Fruit fly (Drosophila melanogaster): ENCODE data around the gene CG13991.
A peak's percentile ranks its signal among the peaks of the same experiment; 100 is the strongest.

Gene CG13991

dm6 chr2L:6139082-6139481, at the start of gene CG13991:
CG13991 (plus strand) TSS chr2L:6139382.
- no peak for TF ChIP-seq Dll (optimal IDR thresholded peaks at IDR 0.05)
- no peak for TF ChIP-seq CG8478 (optimal IDR thresholded peaks at IDR 0.05)
- no peak for TF ChIP-seq psq (optimal IDR thresholded peaks at IDR 0.05)
- no peak for TF ChIP-seq usp (GFP tag; optimal IDR thresholded peaks at IDR 0.05)
- TF ChIP-seq pan (optimal IDR thresholded peaks at IDR 0.05) = no peak
- TF ChIP-seq EcR (GFP tag; optimal IDR thresholded peaks at IDR 0.05) = no peak

dm6 chr2L:6089604-6090198, 49.5 kb upstream of the CG13991 start:
- TF ChIP-seq pan (optimal IDR thresholded peaks at IDR 0.05) (no peak), Dll (optimal IDR thresholded peaks at IDR 0.05) (no peak), psq (optimal IDR thresholded peaks at IDR 0.05) (no peak), usp (GFP tag; optimal IDR thresholded peaks at IDR 0.05) (no peak)

- TF ChIP-seq Dll (optimal IDR thresholded peaks at IDR 0.05) (no peak), EcR (GFP tag; optimal IDR thresholded peaks at IDR 0.05) (no peak), psq (optimal IDR thresholded peaks at IDR 0.05) (no peak), usp (GFP tag; optimal IDR thresholded peaks at IDR 0.05) (no peak), pan (optimal IDR thresholded peaks at IDR 0.05) (no peak), CG8478 (optimal IDR thresholded peaks at IDR 0.05) (no peak)
Measured at dm6 chr2L:6090365-6090764, 48.8 kb upstream of the CG13991 start.

dm6 chr2L:6090786-6091716, 48.1 kb upstream of the CG13991 start, which contains the start of gene CG45075:
CG45075 (plus strand) TSS chr2L:6091412.
- TF ChIP-seq EcR (GFP tag; optimal IDR thresholded peaks at IDR 0.05) = no peak
- TF ChIP-seq Dll (optimal IDR thresholded peaks at IDR 0.05) = no peak

dm6 chr2L:6092300-6092699, 46.9 kb upstream of the CG13991 start:
- TF ChIP-seq EcR (GFP tag; optimal IDR thresholded peaks at IDR 0.05) (no peak), pan (optimal IDR thresholded peaks at IDR 0.05) (no peak), psq (optimal IDR thresholded peaks at IDR 0.05) (no peak), Dll (optimal IDR thresholded peaks at IDR 0.05) (no peak), usp (GFP tag; optimal IDR thresholded peaks at IDR 0.05) (no peak), CG8478 (optimal IDR thresholded peaks at IDR 0.05) (no peak)

- TF ChIP-seq CG8478 (optimal IDR thresholded peaks at IDR 0.05) (no peak), psq (optimal IDR thresholded peaks at IDR 0.05) (no peak), pan (optimal IDR thresholded peaks at IDR 0.05) (no peak), EcR (GFP tag; optimal IDR thresholded peaks at IDR 0.05) (no peak), usp (GFP tag; optimal IDR thresholded peaks at IDR 0.05) (no peak), Dll (optimal IDR thresholded peaks at IDR 0.05) (no peak)
Measured at dm6 chr2L:6098479-6099269, 40.5 kb upstream of the CG13991 start, which contains the start of gene CG9175. CG9175 (minus strand) TSS chr2L:6098966.

- no peak for TF ChIP-seq CG8478 (optimal IDR thresholded peaks at IDR 0.05)
- TF ChIP-seq psq (optimal IDR thresholded peaks at IDR 0.05) = no peak
- no peak for TF ChIP-seq pan (optimal IDR thresholded peaks at IDR 0.05)
- TF ChIP-seq Dll (optimal IDR thresholded peaks at IDR 0.05) = no peak
- TF ChIP-seq EcR (GFP tag; optimal IDR thresholded peaks at IDR 0.05) = no peak
- TF ChIP-seq usp (GFP tag; optimal IDR thresholded peaks at IDR 0.05) = no peak
Measured at dm6 chr2L:6099270-6099644, 39.9 kb upstream of the CG13991 start.

dm6 chr2L:6100202-6100689, 38.9 kb upstream of the CG13991 start, which contains the start of gene stai:
stai (plus strand) TSS chr2L:6100377.
- no peak for TF ChIP-seq psq (optimal IDR thresholded peaks at IDR 0.05)
- TF ChIP-seq EcR (GFP tag; optimal IDR thresholded peaks at IDR 0.05) = no peak
- peak; percentile 10 for TF ChIP-seq pan (optimal IDR thresholded peaks at IDR 0.05)
- TF ChIP-seq CG8478 (optimal IDR thresholded peaks at IDR 0.05) = no peak

- TF ChIP-seq Dll (optimal IDR thresholded peaks at IDR 0.05) (no peak), usp (GFP tag; optimal IDR thresholded peaks at IDR 0.05) (no peak), psq (optimal IDR thresholded peaks at IDR 0.05) (no peak), pan (optimal IDR thresholded peaks at IDR 0.05) (no peak), EcR (GFP tag; optimal IDR thresholded peaks at IDR 0.05) (no peak), CG8478 (optimal IDR thresholded peaks at IDR 0.05) (no peak)
Measured at dm6 chr2L:6109313-6109847, 29.8 kb upstream of the CG13991 start.

- TF ChIP-seq usp (GFP tag; optimal IDR thresholded peaks at IDR 0.05) (no peak), psq (optimal IDR thresholded peaks at IDR 0.05) (no peak), pan (optimal IDR thresholded peaks at IDR 0.05) (no peak), Dll (optimal IDR thresholded peaks at IDR 0.05) (no peak), EcR (GFP tag; optimal IDR thresholded peaks at IDR 0.05) (no peak), CG8478 (optimal IDR thresholded peaks at IDR 0.05) (no peak)
Measured at dm6 chr2L:6110781-6111180, 28.4 kb upstream of the CG13991 start.

- TF ChIP-seq EcR (GFP tag; optimal IDR thresholded peaks at IDR 0.05) (no peak), CG8478 (optimal IDR thresholded peaks at IDR 0.05) (no peak), psq (optimal IDR thresholded peaks at IDR 0.05) (no peak), Dll (optimal IDR thresholded peaks at IDR 0.05) (no peak), pan (optimal IDR thresholded peaks at IDR 0.05) (no peak), usp (GFP tag; optimal IDR thresholded peaks at IDR 0.05) (no peak)
Measured at dm6 chr2L:6118212-6118611, 21.0 kb upstream of the CG13991 start, which contains the start of gene CG31642. CG31642 (plus strand) TSS chr2L:6118512.
